Worm (Caenorhabditis elegans) whole organism, L4 larva: ENCODE results near the gene kle-2.

Source experiments
- F26F4.8 ChIP-seq: fragments of 200-800 bp; sonication (Bioruptor generic); conservative IDR thresholded peaks from 2 replicates; pipeline ENCODE4 v1.3.6; 2022; ENCODE audit warnings: missing genetic modification characterization, missing compliant biosample characterization
- F37D6.2 ChIP-seq: sonication (generic microtip); optimal IDR thresholded peaks from 2 replicates; lab custom pipeline; 2016; ENCODE audit warnings: mild to moderate bottlenecking, missing genetic modification characterization, missing compliant biosample characterization
- F44E2.7 ChIP-seq: fragments of 200-800 bp; sonication (Bioruptor generic); IDR thresholded peaks from 2 replicates; pipeline ENCODE4 v2.1.2; 2022; ENCODE audit warnings: missing genetic modification characterization, missing compliant biosample characterization
- R02D3.7 ChIP-seq: fragments of 150-350 bp; sonication (generic microtip); optimal IDR thresholded peaks from 3 replicates; lab custom pipeline; 2014; ENCODE audit warnings: missing biosample characterization, missing genetic modification characterization
- T20F7.1 ChIP-seq: fragments of 200-800 bp; sonication (Bioruptor generic); optimal IDR thresholded peaks from 2 replicates; lab custom pipeline; 2018; ENCODE audit warnings: mild to moderate bottlenecking, missing genetic modification characterization, missing compliant biosample characterization
- Y105C5A.15 ChIP-seq: fragments of 200-800 bp; sonication (Bioruptor generic); IDR thresholded peaks from 2 replicates; pipeline ENCODE4 v1.3.6; 2022; ENCODE audit warnings: missing genetic modification characterization, missing compliant biosample characterization
- Y5F2A.4 ChIP-seq: fragments of 200-800 bp; sonication (Bioruptor generic); optimal IDR thresholded peaks from 2 replicates; lab custom pipeline; 2018; ENCODE audit warnings: mild to moderate bottlenecking, missing genetic modification characterization, missing compliant biosample characterization
- Y75B8A.6 ChIP-seq: fragments of 200-800 bp; sonication (Bioruptor generic); IDR thresholded peaks from 2 replicates; pipeline ENCODE4 v1.3.6; 2022; ENCODE audit warnings: missing genetic modification reagents, missing genetic modification characterization, missing compliant biosample characterization
- ZK546.5 ChIP-seq, 2 experiments: sonication (generic microtip); optimal IDR thresholded peaks; 2 replicates each; lab custom pipeline; 2017; ENCODE audit warnings: missing biosample characterization in 2 of 2, missing genetic modification characterization in 2 of 2
- aly-2 ChIP-seq: sonication (generic microtip); optimal IDR thresholded peaks from 2 replicates; lab custom pipeline; 2018; ENCODE audit warnings: missing biosample characterization, missing genetic modification characterization
- attf-4 ChIP-seq: sonication (generic microtip); optimal IDR thresholded peaks from 3 replicates; lab custom pipeline; 2017; ENCODE audit warnings: missing biosample characterization, missing genetic modification characterization
- ceh-44 ChIP-seq: fragments of 200-800 bp; sonication (Bioruptor generic); IDR thresholded peaks from 2 replicates; pipeline ENCODE4 v1.3.6; 2022; ENCODE audit warnings: missing genetic modification reagents, missing genetic modification characterization, missing compliant biosample characterization
- ceh-62 ChIP-seq: sonication (generic microtip); optimal IDR thresholded peaks from 2 replicates; lab custom pipeline; 2017; ENCODE audit warnings: missing biosample characterization, missing genetic modification characterization
- cey-2 ChIP-seq: sonication (generic microtip); optimal IDR thresholded peaks from 3 replicates; lab custom pipeline; 2017; ENCODE audit warnings: missing genetic modification characterization, mild to moderate bottlenecking, missing compliant biosample characterization, antibody characterized with exemption, borderline replicate concordance; ENCODE audit not compliant: insufficient read depth
- daf-12 ChIP-seq: fragments of 150-350 bp; optimal IDR thresholded peaks from 2 replicates; lab custom pipeline; 2014; ENCODE audit warnings: missing biosample characterization, missing genetic modification reagents, missing genetic modification characterization
- dmd-9 ChIP-seq: fragments of 200-800 bp; sonication (Bioruptor generic); IDR thresholded peaks from 2 replicates; pipeline ENCODE4 v1.3.6; 2022; ENCODE audit warnings: missing genetic modification reagents, missing genetic modification characterization, missing compliant biosample characterization
- duxl-1 ChIP-seq: sonication (generic microtip); optimal IDR thresholded peaks from 2 replicates; lab custom pipeline; 2016; ENCODE audit warnings: mild to moderate bottlenecking, missing genetic modification characterization, moderate library complexity, missing compliant biosample characterization; ENCODE audit not compliant: poor library complexity
- fkh-10 ChIP-seq: fragments of 150-350 bp; optimal IDR thresholded peaks from 2 replicates; lab custom pipeline; 2014; ENCODE audit warnings: missing biosample characterization, missing genetic modification reagents, missing genetic modification characterization
- hlh-30 ChIP-seq: sonication (generic microtip); optimal IDR thresholded peaks from 2 replicates; lab custom pipeline; 2017; ENCODE audit warnings: antibody characterized with exemption, mild to moderate bottlenecking, missing genetic modification characterization, missing compliant biosample characterization; ENCODE audit not compliant: insufficient read depth
- hmg-1.1 ChIP-seq: fragments of 200-800 bp; sonication (Bioruptor generic); IDR thresholded peaks from 2 replicates; pipeline ENCODE4 v1.3.6; 2022; ENCODE audit warnings: missing genetic modification reagents, missing genetic modification characterization, missing compliant biosample characterization
- jun-1 ChIP-seq: fragments of 150-350 bp; optimal IDR thresholded peaks from 2 replicates; lab custom pipeline; 2014; ENCODE audit warnings: missing biosample characterization, missing genetic modification reagents, missing genetic modification characterization
- lin-1 ChIP-seq: fragments of 200-800 bp; sonication (Bioruptor generic); IDR thresholded peaks from 2 replicates; pipeline ENCODE4 v1.3.6; 2022; ENCODE audit warnings: missing genetic modification reagents, missing genetic modification characterization, missing compliant biosample characterization
- lin-13 ChIP-seq: fragments of 150-350 bp; optimal IDR thresholded peaks from 2 replicates; lab custom pipeline; 2014; ENCODE audit warnings: missing biosample characterization, missing genetic modification reagents, missing genetic modification characterization
- lin-29 ChIP-seq: fragments of 200-800 bp; sonication (Bioruptor generic); IDR thresholded peaks from 2 replicates; pipeline ENCODE4 v1.3.6; 2022; ENCODE audit warnings: missing genetic modification reagents, missing genetic modification characterization, missing compliant biosample characterization
- lin-38 ChIP-seq: fragments of 200-800 bp; sonication (Bioruptor generic); IDR thresholded peaks from 2 replicates; pipeline ENCODE4 v1.3.6; 2022; ENCODE audit warnings: missing genetic modification reagents, missing genetic modification characterization, missing compliant biosample characterization
- lin-39 ChIP-seq: fragments of 150-350 bp; optimal IDR thresholded peaks from 2 replicates; lab custom pipeline; 2014; ENCODE audit warnings: missing biosample characterization, missing genetic modification reagents, missing genetic modification characterization
- lir-3 ChIP-seq: sonication (generic microtip); optimal IDR thresholded peaks from 2 replicates; lab custom pipeline; 2016; ENCODE audit warnings: mild to moderate bottlenecking, missing genetic modification characterization, missing compliant biosample characterization
- madf-5 ChIP-seq, 2 experiments: fragments of 200-800 bp; sonication (Bioruptor generic); IDR thresholded peaks; 2 replicates each; pipeline ENCODE4 v1.3.6; 2022; ENCODE audit warnings: missing compliant biosample characterization in 2 of 2, missing genetic modification characterization in 2 of 2
- mdt-29 ChIP-seq: fragments of 200-800 bp; sonication (Bioruptor generic); IDR thresholded peaks from 2 replicates; pipeline ENCODE4 v1.3.6; 2022; ENCODE audit warnings: missing genetic modification reagents, missing genetic modification characterization, missing compliant biosample characterization
- mep-1 ChIP-seq: fragments of 150-350 bp; sonication (generic microtip); optimal IDR thresholded peaks from 3 replicates; lab custom pipeline; 2014; ENCODE audit warnings: missing biosample characterization, missing genetic modification characterization
- mes-2 ChIP-seq: sonication (generic microtip); optimal IDR thresholded peaks from 2 replicates; lab custom pipeline; 2016; ENCODE audit warnings: missing genotype, mild to moderate bottlenecking, missing genetic modification characterization, missing compliant biosample characterization; ENCODE audit not compliant: poor library complexity, severe bottlenecking
- nhr-10 ChIP-seq: fragments of 150-350 bp; optimal IDR thresholded peaks from 2 replicates; lab custom pipeline; 2014; ENCODE audit warnings: missing biosample characterization, missing genetic modification characterization
- nhr-111 ChIP-seq: fragments of 200-800 bp; sonication (Bioruptor generic); optimal IDR thresholded peaks from 2 replicates; lab custom pipeline; 2018; ENCODE audit warnings: mild to moderate bottlenecking, missing genetic modification characterization, missing compliant biosample characterization
- nhr-237 ChIP-seq: sonication (generic microtip); optimal IDR thresholded peaks from 2 replicates; lab custom pipeline; 2017; ENCODE audit warnings: missing biosample characterization, missing genetic modification characterization
- nhr-28 ChIP-seq: fragments of 150-350 bp; optimal IDR thresholded peaks from 2 replicates; lab custom pipeline; 2014; ENCODE audit warnings: missing biosample characterization, missing genetic modification characterization
- nhr-42 ChIP-seq: fragments of 200-800 bp; sonication (Bioruptor generic); IDR thresholded peaks from 2 replicates; pipeline ENCODE4 v1.3.6; 2022; ENCODE audit warnings: missing genetic modification characterization, missing compliant biosample characterization
- nhr-48 ChIP-seq: sonication (generic microtip); optimal IDR thresholded peaks from 2 replicates; lab custom pipeline; 2016; ENCODE audit warnings: mild to moderate bottlenecking, missing genetic modification characterization, missing compliant biosample characterization
- nhr-76 ChIP-seq: fragments of 150-350 bp; optimal IDR thresholded peaks from 2 replicates; lab custom pipeline; 2014; ENCODE audit warnings: missing biosample characterization, missing genetic modification characterization
- nhr-77 ChIP-seq: fragments of 150-350 bp; optimal IDR thresholded peaks from 2 replicates; lab custom pipeline; 2014; ENCODE audit warnings: missing biosample characterization, missing genetic modification characterization
- pha-4 ChIP-seq, 2 experiments: fragments of 150-350 bp in 1 of 2; fragments of 200-800 bp in 1 of 2; sonication (Bioruptor generic) in 1 of 2; IDR thresholded peaks in 1 of 2; optimal IDR thresholded peaks in 1 of 2; 2 replicates each; pipeline versions ENCODE4 v1.3.6 to Lab custom; 2014 to 2022; ENCODE audit warnings: missing genetic modification characterization in 2 of 2, missing genetic modification reagents in 2 of 2, missing biosample characterization in 1 of 2, missing compliant biosample characterization in 1 of 2
- php-3 ChIP-seq: fragments of 200-800 bp; sonication (Bioruptor generic); IDR thresholded peaks from 2 replicates; pipeline ENCODE4 v1.3.6; 2022; ENCODE audit warnings: missing genetic modification reagents, missing genetic modification characterization, missing compliant biosample characterization
- rbr-2 ChIP-seq: sonication (generic microtip); optimal IDR thresholded peaks from 2 replicates; lab custom pipeline; 2016; ENCODE audit warnings: missing genotype, missing genetic modification characterization, missing compliant biosample characterization
- sdz-12 ChIP-seq: fragments of 200-800 bp; sonication (Bioruptor generic); optimal IDR thresholded peaks from 2 replicates; lab custom pipeline; 2018; ENCODE audit warnings: mild to moderate bottlenecking, missing genetic modification characterization, missing compliant biosample characterization
- set-16 ChIP-seq: fragments of 200-800 bp; sonication (Bioruptor generic); IDR thresholded peaks from 2 replicates; pipeline ENCODE4 v1.3.6; 2022; ENCODE audit warnings: missing genetic modification reagents, missing genetic modification characterization, missing compliant biosample characterization
- skn-1 ChIP-seq: fragments of 150-350 bp; optimal IDR thresholded peaks from 2 replicates; lab custom pipeline; 2014; ENCODE audit warnings: missing biosample characterization, missing genetic modification characterization
- snpc-1.2 ChIP-seq: fragments of 200-800 bp; sonication (Bioruptor generic); IDR thresholded peaks from 2 replicates; pipeline ENCODE4 v1.3.6; 2022; ENCODE audit warnings: missing genetic modification reagents, missing genetic modification characterization, missing compliant biosample characterization
- snpc-4 ChIP-seq: fragments of 150-350 bp; optimal IDR thresholded peaks from 2 replicates; lab custom pipeline; 2014; ENCODE audit warnings: missing biosample characterization, missing genetic modification characterization
- spr-3 ChIP-seq: fragments of 200-800 bp; sonication (Bioruptor generic); optimal IDR thresholded peaks from 2 replicates; lab custom pipeline; 2018; ENCODE audit warnings: mild to moderate bottlenecking, missing genetic modification characterization, missing compliant biosample characterization
- tag-97 ChIP-seq: fragments of 200-800 bp; sonication (Bioruptor generic); IDR thresholded peaks from 2 replicates; pipeline ENCODE4 v1.3.6; 2022; ENCODE audit warnings: missing genetic modification characterization, missing compliant biosample characterization
- unc-39 ChIP-seq: sonication (generic microtip); optimal IDR thresholded peaks from 2 replicates; lab custom pipeline; 2017; ENCODE audit warnings: missing biosample characterization, missing genetic modification characterization

kle-2 gene

DNA sequence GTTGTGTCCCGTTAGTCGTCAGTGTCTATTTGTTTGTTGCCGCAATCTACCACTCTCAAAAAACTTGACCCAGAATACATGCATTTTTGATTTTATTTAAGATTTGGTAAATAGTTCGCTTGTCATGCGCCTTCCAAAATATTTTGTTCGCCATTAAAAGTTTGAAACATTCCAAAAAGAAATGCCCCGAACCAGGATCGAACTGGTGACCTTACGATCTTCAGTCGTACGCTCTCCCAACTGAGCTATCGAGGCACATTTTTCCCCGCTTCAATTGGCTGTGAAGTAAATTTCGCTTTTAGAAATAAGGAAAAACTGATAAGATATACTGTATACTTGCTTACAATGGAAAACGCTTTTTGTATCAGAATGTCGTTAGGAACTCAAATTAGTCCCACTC, 36.8 kb downstream of the kle-2 start (continued):
- TF ChIP-seq sdz-12 (no peak), Y105C5A.15 (no peak), lir-3 (no peak), R02D3.7 (tag; lab: Kevin White, UChicago) (no peak), php-3 (GFP tag; lab: Robert Waterston, UW) (no peak), lin-1 (GFP tag; lab: Robert Waterston, UW) (0 out of 2 replicates have a peak, but pooled peaks have one; percentile 10), lin-38 (GFP tag; lab: Robert Waterston, UW) (no peak), madf-5 (GFP tag; IDR thresholded peaks at IDR 0.05; lab: Robert Waterston, UW) (no peak), nhr-48 (no peak), hmg-1.1 (GFP tag; lab: Robert Waterston, UW) (no peak), mes-2 (tag; lab: Kevin White, UChicago) (peak; percentile 15), mdt-29 (GFP tag; lab: Robert Waterston, UW) (no peak), lin-29 (GFP tag; lab: Robert Waterston, UW) (no peak), nhr-237 (no peak), jun-1 (tag; lab: Kevin White, UChicago) (no peak), cey-2 (tag; lab: Kevin White, UChicago) (no peak), F44E2.7 (GFP tag; lab: Robert Waterston, UW) (0 out of 2 replicates have a peak, but pooled peaks have one; percentile 45), snpc-1.2 (GFP tag; lab: Robert Waterston, UW) (no peak), Y75B8A.6 (no peak), hlh-30 (peak; percentile 0), nhr-10 (no peak), skn-1 (tag; lab: Kevin White, UChicago) (no peak), nhr-77 (tag; lab: Kevin White, UChicago) (no peak), rbr-2 (tag; lab: Kevin White, UChicago) (no peak), aly-2 (tag; lab: Kevin White, UChicago) (no peak), T20F7.1 (GFP tag; lab: Kevin White, UChicago) (no peak), mep-1 (tag; lab: Kevin White, UChicago) (no peak), nhr-76 (tag; lab: Kevin White, UChicago) (no peak), nhr-111 (no peak), duxl-1 (peak; percentile 25), ceh-44 (GFP tag; lab: Robert Waterston, UW) (no peak), ZK546.5 (tag; optimal IDR thresholded peaks at IDR 0.05; lab: Kevin White, UChicago) (no peak)
- TF ChIP-seq, all 104 proteins: peak for 20

DNA sequence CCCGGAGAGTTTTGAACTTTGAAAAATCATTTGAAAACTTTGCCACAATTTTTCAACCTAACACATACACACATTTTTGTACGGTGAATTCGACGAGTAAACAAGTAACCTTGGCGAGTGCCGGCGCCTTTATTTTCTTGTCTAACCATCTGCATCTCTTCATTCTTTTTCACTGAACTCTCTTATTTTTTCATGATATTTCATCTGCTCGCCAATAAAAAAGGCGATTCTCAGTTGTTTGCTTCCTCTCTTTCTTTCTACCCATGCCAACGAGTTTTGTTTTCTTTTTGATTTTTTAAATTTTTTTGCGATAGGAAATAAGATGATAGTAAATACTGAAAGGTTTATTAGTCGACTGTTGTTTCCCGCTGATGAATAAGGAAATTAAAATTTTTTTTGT, 37.2 kb downstream of the kle-2 start:
- TF ChIP-seq unc-39 (tag; lab: Kevin White, UChicago) (no peak), duxl-1 (no peak), snpc-4 (tag; lab: Kevin White, UChicago) (no peak), nhr-76 (tag; lab: Kevin White, UChicago) (no peak), fkh-10 (GFP tag; lab: Kevin White, UChicago) (no peak), ceh-62 (no peak), daf-12 (tag; lab: Kevin White, UChicago) (no peak), Y5F2A.4 (GFP tag; lab: Kevin White, UChicago) (no peak), nhr-10 (no peak), F37D6.2 (tag; lab: Kevin White, UChicago) (no peak), pha-4 (GFP tag; IDR thresholded peaks at IDR 0.05; lab: Robert Waterston, UW) (no peak), pha-4 (tag; optimal IDR thresholded peaks at IDR 0.05; lab: Kevin White, UChicago) (peak; percentile 64), ceh-44 (GFP tag; lab: Robert Waterston, UW) (no peak), dmd-9 (GFP tag; lab: Robert Waterston, UW) (no peak), nhr-42 (no peak), mdt-29 (GFP tag; lab: Robert Waterston, UW) (no peak), rbr-2 (tag; lab: Kevin White, UChicago) (no peak), sdz-12 (no peak), tag-97 (GFP tag; lab: Robert Waterston, UW) (no peak), nhr-28 (peak; percentile 44), attf-4 (tag; lab: Kevin White, UChicago) (no peak), T20F7.1 (GFP tag; lab: Kevin White, UChicago) (no peak), lir-3 (no peak), F26F4.8 (GFP tag; lab: Robert Waterston, UW) (no peak), spr-3 (GFP tag; lab: Kevin White, UChicago) (no peak), nhr-77 (tag; lab: Kevin White, UChicago) (no peak), lin-13 (GFP tag; lab: Kevin White, UChicago) (no peak), lin-39 (tag; lab: Kevin White, UChicago) (no peak), set-16 (no peak)
